Worm (Caenorhabditis elegans): Measurements from ENCODE around the gene srz-64.
A peak's percentile ranks its signal among the peaks of the same experiment; 100 is the strongest.

The srz-64 gene

ce11 chrII:1329887-1330286 lies 36.8 kb upstream of the srz-64 start:
- TF ChIP-seq rnt-1 (tag; optimal IDR thresholded peaks at IDR 0.05) (no peak), ceh-90 (tag; optimal IDR thresholded peaks at IDR 0.05) (no peak), elt-2 (tag; optimal IDR thresholded peaks at IDR 0.05) (no peak), nhr-84 (tag; optimal IDR thresholded peaks at IDR 0.05) (no peak), mab-9 (GFP tag; IDR thresholded peaks at IDR 0.05) (no peak), nhr-85 (tag) (no peak), hlh-4 (tag; optimal IDR thresholded peaks at IDR 0.05) (no peak), vab-15 (tag; optimal IDR thresholded peaks at IDR 0.05) (no peak), sox-4 (tag; optimal IDR thresholded peaks at IDR 0.05) (no peak), nhr-28 (tag; optimal IDR thresholded peaks at IDR 0.05) (no peak), pax-3 (tag; optimal IDR thresholded peaks at IDR 0.05) (no peak), nhr-77 (tag; optimal IDR thresholded peaks at IDR 0.05) (no peak), fos-1 (tag; optimal IDR thresholded peaks at IDR 0.05) (no peak), C04F5.9 (tag; optimal IDR thresholded peaks at IDR 0.05) (no peak), lir-3 (tag; optimal IDR thresholded peaks at IDR 0.05; ENCODE audit: poor library complexity) (no peak), swsn-7 (tag; optimal IDR thresholded peaks at IDR 0.05) (no peak), snu-23 (GFP tag; optimal IDR thresholded peaks at IDR 0.05) (no peak)

DNA sequence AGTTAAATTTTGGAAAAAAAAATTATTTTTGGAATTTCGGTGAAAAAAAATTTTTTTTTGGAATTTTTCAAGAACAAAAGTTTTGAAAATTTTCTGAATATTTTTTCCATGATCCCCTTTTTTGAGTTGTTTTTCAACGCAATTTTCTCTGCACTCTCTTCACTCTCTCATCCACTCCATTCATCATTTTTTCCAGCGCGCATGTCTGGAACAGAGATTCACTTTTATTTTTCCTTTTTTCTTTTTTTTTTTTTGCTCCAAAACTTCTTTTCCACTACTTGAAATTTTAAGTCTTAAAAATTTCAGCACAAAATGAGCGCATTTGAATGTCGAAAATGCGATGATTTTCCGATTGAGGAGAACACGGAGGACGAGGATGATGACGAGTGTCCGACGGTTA lies 33.6 kb upstream of the srz-64 start, which contains the start of gene jip-1:
Gene jip-1 (plus strand): TSS at position 301 of the 400 bp plus-strand sequence.
- TF ChIP-seq sox-4 (tag; optimal IDR thresholded peaks at IDR 0.05) (no peak), nhr-85 (tag) (peak; percentile 31)

- TF ChIP-seq unc-62 (GFP tag; optimal IDR thresholded peaks at IDR 0.05) (no peak), nhr-47 (tag; optimal IDR thresholded peaks at IDR 0.05) (peak; percentile 18), swsn-7 (tag; optimal IDR thresholded peaks at IDR 0.05) (peak; percentile 4), fkh-8 (tag; optimal IDR thresholded peaks at IDR 0.05) (peak; percentile 51), lin-14 (GFP tag; optimal IDR thresholded peaks at IDR 0.05) (peak; percentile 48), nhr-77 (tag; optimal IDR thresholded peaks at IDR 0.05) (no peak), dsc-1 (tag; optimal IDR thresholded peaks at IDR 0.05) (peak; percentile 59), ztf-4 (tag; optimal IDR thresholded peaks at IDR 0.05) (no peak), tbx-2 (tag; optimal IDR thresholded peaks at IDR 0.05) (no peak), zag-1 (tag; optimal IDR thresholded peaks at IDR 0.05) (no peak), fkh-10 (GFP tag; optimal IDR thresholded peaks at IDR 0.05) (no peak)
These were observed 32.5 kb upstream of the srz-64 start for ce11 chrII:1325604-1326003.

- TF ChIP-seq isw-1 (GFP tag; IDR thresholded peaks at IDR 0.05) = no peak
- TF ChIP-seq lin-14 (GFP tag; optimal IDR thresholded peaks at IDR 0.05) = peak; percentile 40
- no peak for TF ChIP-seq sptf-1 (tag; optimal IDR thresholded peaks at IDR 0.05)
- no peak for TF ChIP-seq mdl-1 (tag; optimal IDR thresholded peaks at IDR 0.05)
- TF ChIP-seq vab-15 (tag; optimal IDR thresholded peaks at IDR 0.05) = no peak
- no peak for TF ChIP-seq hpl-2 (GFP tag; optimal IDR thresholded peaks at IDR 0.05)
- no peak for TF ChIP-seq Y116A8C.19 (tag; optimal IDR thresholded peaks at IDR 0.05; ENCODE audit: borderline replicate concordance)
- TF ChIP-seq hlh-17 (GFP tag; optimal IDR thresholded peaks at IDR 0.05; ENCODE audit: borderline replicate concordance) = no peak
- TF ChIP-seq blmp-1 (tag; optimal IDR thresholded peaks at IDR 0.05) = no peak
- TF ChIP-seq tlp-1 (tag; optimal IDR thresholded peaks at IDR 0.05) = no peak
- no peak for TF ChIP-seq efl-3 (GFP tag; optimal IDR thresholded peaks at IDR 0.05)
- no peak for TF ChIP-seq C34B4.2 (tag; optimal IDR thresholded peaks at IDR 0.05)
- no peak for TF ChIP-seq mep-1 (tag; optimal IDR thresholded peaks at IDR 0.05)
- peak; percentile 17 for TF ChIP-seq unc-86 (tag; optimal IDR thresholded peaks at IDR 0.05)
- TF ChIP-seq efl-1 (optimal IDR thresholded peaks at IDR 0.05) = no peak
- TF ChIP-seq efl-1 (GFP tag; optimal IDR thresholded peaks at IDR 0.05 in 1 of 2) = peak in 1 of 2 experiments; percentile 90
- TF ChIP-seq dpl-1 (GFP tag; optimal IDR thresholded peaks at IDR 0.05) = no peak
- TF ChIP-seq xbp-1 (tag; optimal IDR thresholded peaks at IDR 0.05) = no peak
- no peak for TF ChIP-seq nhr-237 (tag; optimal IDR thresholded peaks at IDR 0.05)
- no peak for TF ChIP-seq aha-1 (tag; optimal IDR thresholded peaks at IDR 0.05)
- TF ChIP-seq jun-1 (tag; optimal IDR thresholded peaks at IDR 0.05) = no peak
- TF ChIP-seq lir-3 (tag; optimal IDR thresholded peaks at IDR 0.05; ENCODE audit: poor library complexity) = no peak
- no peak for TF ChIP-seq C04F5.9 (tag; optimal IDR thresholded peaks at IDR 0.05)
- TF ChIP-seq sox-4 (tag; optimal IDR thresholded peaks at IDR 0.05) = no peak
- no peak for TF ChIP-seq nhr-76 (tag; optimal IDR thresholded peaks at IDR 0.05)
These were observed 31.0 kb upstream of the srz-64 start for ce11 chrII:1324017-1324416.
